Comparison of ENCODE assay signal across 5 fruit fly cellular contexts in the genomic region with DNA sequence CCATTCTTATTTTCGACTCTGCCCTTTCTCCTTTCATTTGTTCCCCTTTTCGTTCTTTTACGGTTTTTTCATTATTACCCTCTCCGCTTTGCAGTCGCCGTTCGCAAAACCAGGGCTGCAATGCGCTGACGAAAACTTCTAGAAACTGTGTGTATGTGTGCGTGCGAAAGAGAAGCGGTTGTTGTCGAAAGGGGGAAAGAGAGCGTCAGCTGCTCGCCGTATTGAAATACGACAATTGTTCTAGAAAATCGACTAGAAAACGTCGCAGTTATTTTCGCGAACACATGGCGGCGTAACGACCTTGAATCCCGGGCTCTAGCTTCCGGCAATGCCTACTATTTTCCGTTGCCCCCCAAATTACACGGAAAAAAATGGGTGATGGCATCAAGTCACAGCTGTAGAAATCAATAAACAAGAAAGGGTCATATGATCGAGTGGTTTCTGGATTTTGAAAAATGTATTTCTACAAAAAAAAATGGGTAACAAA.
TF ChIP-seq lines count a peak whose summit lies in the region.

No protein-coding gene starts in this region.

- no peak for TF ChIP-seq CTCF in whole organism, embryonic (GFP tag; optimal IDR thresholded peaks at IDR 0.05; lab: Kevin White, UChicago)

TF ChIP-seq in whole organism, adult, 20 proteins besides CTCF, POLR2A, EP300 and RAD21 (continues in another document):
- TF ChIP-seq tj (GFP tag; optimal IDR thresholded peaks at IDR 0.05; lab: Kevin White, UChicago) = no peak
- TF ChIP-seq toe (GFP tag; optimal IDR thresholded peaks at IDR 0.05; lab: Kevin White, UChicago) = no peak
- TF ChIP-seq Crg-1 (GFP tag; optimal IDR thresholded peaks at IDR 0.05; lab: Kevin White, UChicago) = no peak
- TF ChIP-seq CG5204 (GFP tag; optimal IDR thresholded peaks at IDR 0.05; lab: Kevin White, UChicago) = no peak
- peak; percentile 21 for TF ChIP-seq CG12768 (GFP tag; optimal IDR thresholded peaks at IDR 0.05; lab: Kevin White, UChicago)
- no peak for TF ChIP-seq Clk (GFP tag; optimal IDR thresholded peaks at IDR 0.05; lab: Kevin White, UChicago)
- TF ChIP-seq bab1 (GFP tag; optimal IDR thresholded peaks at IDR 0.05; lab: Kevin White, UChicago) = peak; percentile 3
- no peak for TF ChIP-seq Hr96 (GFP tag; optimal IDR thresholded peaks at IDR 0.05; lab: Kevin White, UChicago)
- TF ChIP-seq CG11617 (GFP tag; optimal IDR thresholded peaks at IDR 0.05; lab: Kevin White, UChicago) = peak; percentile 50
- peak; percentile 23 for TF ChIP-seq CG7101 (tag; optimal IDR thresholded peaks at IDR 0.05; lab: Kevin White, UChicago)
- peak; percentile 93 for TF ChIP-seq kay (GFP tag; lab: Kevin White, UChicago; ENCODE audit: borderline replicate concordance)
- no peak for TF ChIP-seq CG1620 (GFP tag; optimal IDR thresholded peaks at IDR 0.05; lab: Kevin White, UChicago)
- TF ChIP-seq cnc (optimal IDR thresholded peaks at IDR 0.05; lab: Kevin White, UChicago) = no peak
- TF ChIP-seq pad (GFP tag; optimal IDR thresholded peaks at IDR 0.05; lab: Kevin White, UChicago) = peak; percentile 92
- TF ChIP-seq ovo (GFP tag; optimal IDR thresholded peaks at IDR 0.05; lab: Kevin White, UChicago) = peak; percentile 15
- peak; percentile 32 for TF ChIP-seq cic (GFP tag; optimal IDR thresholded peaks at IDR 0.05; lab: Kevin White, UChicago)
- TF ChIP-seq CG7045 (GFP tag; optimal IDR thresholded peaks at IDR 0.05; lab: Kevin White, UChicago) = no peak

TF ChIP-seq in whole organism, embryonic, 481 proteins besides CTCF, POLR2A, EP300 and RAD21 (continues in another document):
- TF ChIP-seq dmrt11E (tag; optimal IDR thresholded peaks at IDR 0.05; lab: Kevin White, UChicago) = no peak
- peak; percentile 26 for TF ChIP-seq CG13624 (GFP tag; optimal IDR thresholded peaks at IDR 0.05; lab: Kevin White, UChicago)
- no peak for TF ChIP-seq ewg (GFP tag; optimal IDR thresholded peaks at IDR 0.05; lab: Kevin White, UChicago)
- peak; percentile 31 for TF ChIP-seq CG13287 (GFP tag; IDR thresholded peaks at IDR 0.05; lab: Robert Waterston, UW; ENCODE audit: partially characterized antibody)
- TF ChIP-seq dysf (GFP tag; IDR thresholded peaks at IDR 0.05; lab: Robert Waterston, UW) = no peak
- peak; percentile 16 for TF ChIP-seq CG18619 (GFP tag; optimal IDR thresholded peaks at IDR 0.05; lab: Kevin White, UChicago)
- peak; percentile 15; the same call in 1 of the 2 replicates for TF ChIP-seq amos (GFP tag; IDR thresholded peaks at IDR 0.05; lab: Robert Waterston, UW; ENCODE audit: partially characterized antibody)
- peak; percentile 7 for TF ChIP-seq Bteb2 (GFP tag; optimal IDR thresholded peaks at IDR 0.05; lab: Kevin White, UChicago)
- TF ChIP-seq twi (tag; optimal IDR thresholded peaks at IDR 0.05; lab: Kevin White, UChicago) = peak; percentile 1
- TF ChIP-seq vfl (GFP tag; optimal IDR thresholded peaks at IDR 0.05; lab: Kevin White, UChicago) = no peak
- no peak for TF ChIP-seq Kr (GFP tag; optimal IDR thresholded peaks at IDR 0.05; lab: Kevin White, UChicago)
- no peak for TF ChIP-seq hb (GFP tag; IDR thresholded peaks at IDR 0.05; lab: Robert Waterston, UW; ENCODE audit: partially characterized antibody)
- TF ChIP-seq bowl (GFP tag; IDR thresholded peaks at IDR 0.05; lab: Robert Waterston, UW) = peak; percentile 42; the same call in 1 of the 2 replicates
- TF ChIP-seq HLH54F (GFP tag; optimal IDR thresholded peaks at IDR 0.05; lab: Kevin White, UChicago) = no peak
- no peak for TF ChIP-seq CG1647 (GFP tag; optimal IDR thresholded peaks at IDR 0.05; lab: Kevin White, UChicago)
- no peak for TF ChIP-seq CG5180 (GFP tag; optimal IDR thresholded peaks at IDR 0.05; lab: Kevin White, UChicago)
- no peak for TF ChIP-seq CG4424 (GFP tag; optimal IDR thresholded peaks at IDR 0.05; lab: Kevin White, UChicago)

TF ChIP-seq in whole organism, prepupa, 60 proteins besides CTCF, POLR2A, EP300 and RAD21 (continues in another document):
- no peak for TF ChIP-seq achi (GFP tag; optimal IDR thresholded peaks at IDR 0.05; lab: Kevin White, UChicago)
- TF ChIP-seq CG11762 (GFP tag; optimal IDR thresholded peaks at IDR 0.05; lab: Kevin White, UChicago; ENCODE audit: insufficient read depth) = no peak
- TF ChIP-seq CG4318 (GFP tag; optimal IDR thresholded peaks at IDR 0.05; lab: Kevin White, UChicago) = no peak
- TF ChIP-seq CG15336 (GFP tag; IDR thresholded peaks at IDR 0.05; lab: Robert Waterston, UW) = peak; percentile 63; the same call in 1 of the 2 replicates
- TF ChIP-seq Sox14 (GFP tag; optimal IDR thresholded peaks at IDR 0.05; lab: Kevin White, UChicago) = peak; percentile 3
- TF ChIP-seq fd85E (GFP tag; optimal IDR thresholded peaks at IDR 0.05; lab: Kevin White, UChicago) = no peak
- no peak for TF ChIP-seq fd59A (GFP tag; optimal IDR thresholded peaks at IDR 0.05; lab: Kevin White, UChicago)
- no peak for TF ChIP-seq CG3032 (tag; optimal IDR thresholded peaks at IDR 0.05; lab: Kevin White, UChicago)
- TF ChIP-seq CG6854 (GFP tag; optimal IDR thresholded peaks at IDR 0.05; lab: Kevin White, UChicago) = no peak
- TF ChIP-seq CG10669 (GFP tag; optimal IDR thresholded peaks at IDR 0.05; lab: Kevin White, UChicago) = no peak
- TF ChIP-seq dsx (GFP tag; optimal IDR thresholded peaks at IDR 0.05; lab: Kevin White, UChicago; ENCODE audit: poor library complexity, severe bottlenecking) = no peak
- TF ChIP-seq Met (GFP tag; optimal IDR thresholded peaks at IDR 0.05; lab: Kevin White, UChicago) = no peak
- TF ChIP-seq CG1621 (tag; optimal IDR thresholded peaks at IDR 0.05; lab: Kevin White, UChicago) = peak; percentile 56
- TF ChIP-seq topi (GFP tag; optimal IDR thresholded peaks at IDR 0.05; lab: Kevin White, UChicago) = no peak
- TF ChIP-seq Lpt (GFP tag; optimal IDR thresholded peaks at IDR 0.05; lab: Kevin White, UChicago) = no peak
- TF ChIP-seq ss (GFP tag; optimal IDR thresholded peaks at IDR 0.05; lab: Kevin White, UChicago) = no peak
- no peak for TF ChIP-seq CG34406 (GFP tag; optimal IDR thresholded peaks at IDR 0.05; lab: Kevin White, UChicago)
- no peak for TF ChIP-seq CG6276 (GFP tag; optimal IDR thresholded peaks at IDR 0.05; lab: Kevin White, UChicago)

TF ChIP-seq in whole organism, pupa, 21 proteins besides CTCF, POLR2A, EP300 and RAD21:
- TF ChIP-seq rn (GFP tag; IDR thresholded peaks at IDR 0.05; lab: Robert Waterston, UW) (no peak), Ets98B (GFP tag; IDR thresholded peaks at IDR 0.05; lab: Robert Waterston, UW) (no peak; the same call in 1 of the 2 replicates), CG15710 (tag; optimal IDR thresholded peaks at IDR 0.05; lab: Kevin White, UChicago) (peak; percentile 8), fd96Ca (GFP tag; IDR thresholded peaks at IDR 0.05; lab: Robert Waterston, UW) (no peak; the same call in 2 of the 3 replicates), CG14655 (GFP tag; optimal IDR thresholded peaks at IDR 0.05; lab: Kevin White, UChicago) (no peak), CG32121 (GFP tag; IDR thresholded peaks at IDR 0.05; lab: Robert Waterston, UW) (no peak), CG4496 (GFP tag; IDR thresholded peaks at IDR 0.05; lab: Robert Waterston, UW) (0 out of 3 replicates have a peak, but pooled peaks have one; percentile 27), EcR (GFP tag; optimal IDR thresholded peaks at IDR 0.05; lab: Kevin White, UChicago) (peak; percentile 6), gl (tag; optimal IDR thresholded peaks at IDR 0.05; lab: Kevin White, UChicago) (peak; percentile 1), Pif1B (GFP tag; optimal IDR thresholded peaks at IDR 0.05; lab: Kevin White, UChicago) (no peak)
TF ChIP-seq in whole organism, pupa: peak in this region for 4.

TF ChIP-seq in whole organism, wandering third instar larva, 38 proteins besides CTCF, POLR2A, EP300 and RAD21:
- TF ChIP-seq Hr83 (GFP tag; optimal IDR thresholded peaks at IDR 0.05; lab: Kevin White, UChicago; ENCODE audit: poor library complexity, severe bottlenecking) = no peak
- no peak for TF ChIP-seq woc (GFP tag; optimal IDR thresholded peaks at IDR 0.05; lab: Kevin White, UChicago)
- no peak for TF ChIP-seq GATAd (GFP tag; optimal IDR thresholded peaks at IDR 0.05; lab: Kevin White, UChicago)
- TF ChIP-seq ey (GFP tag; optimal IDR thresholded peaks at IDR 0.05; lab: Kevin White, UChicago) = no peak
- peak; percentile 99 for TF ChIP-seq psq (GFP tag; optimal IDR thresholded peaks at IDR 0.05; lab: Kevin White, UChicago)
- no peak for TF ChIP-seq foxo (GFP tag; optimal IDR thresholded peaks at IDR 0.05; lab: Kevin White, UChicago)
- TF ChIP-seq Myc (optimal IDR thresholded peaks at IDR 0.05; lab: Kevin White, UChicago) = no peak
- no peak for TF ChIP-seq usp (GFP tag; optimal IDR thresholded peaks at IDR 0.05; lab: Kevin White, UChicago)
- peak; percentile 56 for TF ChIP-seq lola (GFP tag; optimal IDR thresholded peaks at IDR 0.05; lab: Kevin White, UChicago)
